Fruit fly (Drosophila melanogaster) S2 (cell line): Measurements from ENCODE around the gene CG32277.

Experiments
- CG8478 ChIP-seq: fragments of >200 bp; optimal IDR thresholded peaks from 2 replicates; lab custom pipeline; 2018
- CTCF ChIP-seq, 2 experiments: fragments of >200 bp; optimal IDR thresholded peaks; 2 replicates each; lab custom pipeline; 2018

CG32277 gene

dm6 chr3L:3244244-3245144, 39.2 kb upstream of the CG32277 start, which contains the start of gene CG12078:
Gene CG12078, minus strand, starts transcription at chr3L:3244294.
- TF ChIP-seq CTCF (optimal IDR thresholded peaks at IDR 0.05; lab: Kevin White, UChicago) (no peak), CG8478 (no peak)

DNA sequence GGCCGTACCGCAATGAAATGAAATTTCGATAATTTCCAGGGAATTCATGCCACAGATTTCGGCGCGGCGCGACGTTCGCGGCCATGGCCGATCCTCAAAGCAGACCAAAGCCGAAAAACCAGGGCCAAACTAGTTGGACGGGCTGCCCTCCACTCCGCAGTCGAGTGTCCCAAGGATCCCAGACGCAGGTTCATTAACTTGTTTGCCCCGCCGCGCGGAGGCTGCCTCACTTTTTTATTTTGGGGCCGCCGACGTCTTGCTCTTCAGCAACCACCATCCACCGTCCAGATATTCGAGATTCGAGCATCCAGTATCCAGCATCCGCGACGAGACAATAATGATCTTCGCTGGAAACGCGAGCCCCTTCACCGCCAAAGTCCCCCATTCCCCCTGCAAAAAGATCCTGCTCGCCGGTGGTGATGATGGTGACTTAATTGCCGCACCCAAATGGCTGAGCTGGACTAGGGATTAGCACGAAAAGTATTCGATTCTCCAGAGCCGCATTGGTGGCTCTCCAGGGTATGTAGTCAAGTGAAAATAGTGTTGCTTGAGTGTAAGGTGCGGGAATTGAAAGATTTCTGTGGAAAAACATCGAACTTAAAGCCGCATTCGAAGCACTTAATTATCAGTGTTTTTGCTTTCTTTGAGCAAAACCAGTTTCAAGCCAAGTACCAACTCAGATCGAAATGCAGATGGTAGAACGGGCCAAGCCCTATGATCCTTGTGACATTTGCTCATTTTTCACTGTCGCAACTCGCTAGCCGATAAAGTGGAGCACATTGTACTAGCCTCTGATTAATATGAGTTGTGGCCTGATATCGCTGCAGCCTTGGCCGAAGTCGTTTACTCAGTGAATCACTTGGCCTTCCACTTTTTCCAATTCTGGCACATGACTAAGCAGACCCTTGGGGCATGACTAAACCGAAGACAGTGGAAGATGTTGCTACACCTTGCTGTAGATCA, 37.2 kb upstream of the CG32277 start:
- no peak for TF ChIP-seq CG8478
- TF ChIP-seq CTCF (optimal IDR thresholded peaks at IDR 0.05; lab: Kevin White, UChicago) = no peak

DNA sequence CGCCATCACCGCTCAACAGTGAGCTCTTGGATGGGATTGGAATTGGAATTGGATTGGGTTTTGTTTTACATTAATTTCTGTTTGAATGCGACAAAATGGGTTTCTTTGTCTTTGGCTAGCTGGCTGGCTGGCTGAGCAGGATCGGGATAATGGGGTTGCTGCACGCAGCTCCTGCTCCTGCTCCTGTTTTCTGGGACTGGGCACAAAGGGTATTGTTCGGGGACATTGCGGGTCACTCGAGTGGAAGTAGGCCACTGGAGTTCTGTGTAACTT, 36.1 kb upstream of the CG32277 start:
- no peak for TF ChIP-seq CG8478

dm6 chr3L:3240597-3241367, 35.5 kb upstream of the CG32277 start:
- TF ChIP-seq CG8478 (no peak), CTCF (optimal IDR thresholded peaks at IDR 0.05; lab: Kevin White, UChicago) (no peak)

dm6 chr3L:3239785-3240596, 34.7 kb upstream of the CG32277 start:
- TF ChIP-seq CG8478 (no peak), CTCF (optimal IDR thresholded peaks at IDR 0.05; lab: Kevin White, UChicago) (no peak)

DNA sequence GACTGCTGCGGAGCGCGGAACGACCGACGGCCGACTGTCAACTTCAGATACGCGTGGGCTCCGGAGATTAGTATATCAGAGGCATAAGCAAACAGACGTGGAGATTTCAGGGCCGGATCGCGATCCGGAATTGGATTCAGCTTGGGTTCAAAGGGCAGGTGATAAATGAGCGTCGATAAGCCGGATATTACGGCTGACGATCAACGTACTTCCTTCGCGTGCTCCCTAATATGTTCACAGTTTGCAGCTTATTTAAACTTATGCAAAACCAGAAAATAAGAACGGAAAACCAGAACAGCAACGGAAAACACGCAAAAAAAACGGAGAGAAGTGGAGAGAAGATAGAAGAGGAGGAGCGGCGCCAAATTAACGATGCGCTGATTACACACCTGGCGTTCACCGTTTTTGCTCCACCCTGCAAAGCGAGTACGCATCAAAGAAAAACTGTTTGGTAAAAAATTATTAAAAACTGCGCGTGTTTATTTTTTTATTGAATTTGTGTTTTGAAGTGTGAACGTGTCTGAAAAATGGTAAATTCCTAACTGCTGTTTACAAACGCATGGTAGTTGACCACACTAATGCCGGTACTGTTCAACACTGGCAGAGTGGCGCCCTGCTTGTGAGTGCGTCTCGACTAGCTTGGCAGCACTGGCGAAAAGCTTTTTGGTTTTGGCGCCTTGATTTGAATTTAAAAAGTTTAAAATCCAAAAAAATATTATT, 33.9 kb upstream of the CG32277 start, which contains the start of gene CG17746:
TSS of gene CG17746 (minus strand) at position 546 of the 720 bp plus-strand sequence.
- no peak for TF ChIP-seq CG8478
- TF ChIP-seq CTCF (optimal IDR thresholded peaks at IDR 0.05; lab: Kevin White, UChicago) = peak; percentile 40 to 65

DNA sequence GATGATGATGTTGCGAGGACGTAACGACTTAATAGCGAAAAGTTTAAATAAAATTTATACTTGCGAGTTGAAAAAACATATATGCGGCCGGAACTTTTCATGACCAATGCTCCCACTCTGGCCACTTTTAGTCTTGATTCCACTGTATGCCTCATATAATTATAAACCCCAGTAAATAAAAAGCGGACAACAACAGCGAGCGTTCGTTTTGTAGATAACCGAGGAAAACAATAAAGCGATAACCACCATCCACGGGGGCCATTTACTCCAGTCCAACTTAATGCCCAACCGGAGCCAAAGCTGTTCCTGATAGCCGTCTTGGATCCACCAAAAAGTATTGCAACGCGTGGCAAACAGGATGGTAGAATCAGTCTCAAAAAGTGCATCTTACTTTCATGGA, 31.1 kb upstream of the CG32277 start:
- TF ChIP-seq CG8478 (no peak), CTCF (optimal IDR thresholded peaks at IDR 0.05; lab: Kevin White, UChicago) (no peak)

- no peak for TF ChIP-seq CG8478
- no peak for TF ChIP-seq CTCF (optimal IDR thresholded peaks at IDR 0.05; lab: Kevin White, UChicago)
These were observed 21.2 kb upstream of the CG32277 start for dm6 chr3L:3226458-3226783.

DNA sequence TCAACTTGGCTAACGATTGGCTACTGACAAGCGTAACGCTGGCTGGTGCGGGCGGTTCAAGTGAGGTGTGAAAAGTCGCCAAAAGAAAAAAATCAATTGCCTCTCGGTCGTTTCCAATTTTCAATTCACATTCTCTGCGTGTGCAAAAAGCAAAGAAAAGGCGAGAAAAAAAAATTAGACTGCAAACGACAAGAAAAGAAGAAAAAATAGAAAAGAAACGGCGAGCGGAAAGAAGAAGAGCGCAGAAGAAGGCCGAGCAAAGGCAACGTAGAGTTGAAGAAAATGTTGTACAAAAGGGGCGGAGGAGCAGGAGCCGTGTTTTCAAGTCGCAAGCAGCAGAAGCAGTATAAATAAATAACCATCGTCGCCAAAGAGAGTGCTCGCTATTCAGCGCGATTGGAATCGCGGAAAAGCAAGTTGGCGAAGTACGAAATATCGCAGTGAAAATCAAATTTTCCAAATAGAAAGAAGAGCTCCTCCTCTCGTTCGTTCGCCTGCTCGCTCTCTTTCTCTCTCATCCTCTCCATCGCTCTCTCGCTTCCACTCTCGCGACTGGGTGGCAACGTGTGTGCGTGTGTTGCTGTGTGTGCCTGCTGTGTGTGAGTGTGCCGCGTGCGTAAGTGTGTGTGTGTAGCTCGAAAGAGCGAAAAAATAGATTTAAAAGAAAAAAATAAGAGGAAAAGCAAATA, 20.7 kb upstream of the CG32277 start:
- TF ChIP-seq CTCF (optimal IDR thresholded peaks at IDR 0.05; lab: Kevin White, UChicago) (no peak), CG8478 (no peak)

dm6 chr3L:3224740-3225719, 19.8 kb upstream of the CG32277 start, which contains the start of gene Larp4B:
Gene Larp4B, plus strand, starts transcription at chr3L:3224838.
- TF ChIP-seq CG8478 (no peak), CTCF (optimal IDR thresholded peaks at IDR 0.05; lab: Kevin White, UChicago) (peak in 1 of 2 experiments; percentile 61)

DNA sequence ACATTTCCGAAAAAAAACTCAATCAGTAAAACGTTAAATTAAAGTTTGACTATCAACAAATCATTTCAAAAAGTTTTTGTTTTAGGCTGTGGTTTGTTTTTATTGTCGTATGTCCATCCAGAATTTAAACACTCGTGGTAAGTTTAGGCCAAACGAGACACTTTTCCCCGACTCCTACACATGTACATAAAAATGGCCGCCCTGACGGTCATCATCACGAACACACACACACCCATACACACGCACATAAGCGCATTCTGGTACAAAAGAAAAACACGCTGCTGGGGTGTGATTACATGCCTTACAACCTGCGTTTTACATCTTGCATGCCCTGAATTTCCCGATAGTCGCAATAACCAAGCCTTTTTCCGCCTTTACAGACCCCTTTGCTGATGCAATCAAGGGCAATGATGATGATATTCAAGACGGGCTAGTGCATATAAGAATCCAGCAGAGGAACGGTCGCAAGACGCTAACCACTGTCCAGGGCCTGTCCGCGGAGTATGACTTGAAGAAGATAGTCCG, 18.2 kb upstream of the CG32277 start:
- TF ChIP-seq CTCF (optimal IDR thresholded peaks at IDR 0.05; lab: Kevin White, UChicago) (no peak), CG8478 (no peak)
